Fruit fly (Drosophila melanogaster): ENCODE data around the gene CheA84a.

CheA84a gene

dm6 chr3R:8208378-8209021 is 3.9 kb upstream of the CheA84a start (continued):
- TF ChIP-seq CG12104 (GFP tag; optimal IDR thresholded peaks at IDR 0.05): no peak
- no peak for TF ChIP-seq btn (GFP tag; optimal IDR thresholded peaks at IDR 0.05)
- 0 out of 3 replicates have a peak, but pooled peaks have one; percentile 17 for TF ChIP-seq CG2199 (GFP tag; IDR thresholded peaks at IDR 0.05)
- TF ChIP-seq Dip3 (GFP tag; optimal IDR thresholded peaks at IDR 0.05): no peak
- TF ChIP-seq CG1647 (GFP tag; optimal IDR thresholded peaks at IDR 0.05): no peak
- TF ChIP-seq amos (GFP tag; IDR thresholded peaks at IDR 0.05; ENCODE audit: partially characterized antibody): no peak
- TF ChIP-seq sob (GFP tag; IDR thresholded peaks at IDR 0.05): no peak
- no peak for TF ChIP-seq lbe (GFP tag; optimal IDR thresholded peaks at IDR 0.05)
- no peak for TF ChIP-seq cas (GFP tag; IDR thresholded peaks at IDR 0.05)
- 0 out of 3 replicates have a peak, but pooled peaks have one; percentile 25 for TF ChIP-seq vnd (GFP tag; IDR thresholded peaks at IDR 0.05; ENCODE audit: partially characterized antibody)
- TF ChIP-seq BtbVII (GFP tag; optimal IDR thresholded peaks at IDR 0.05): no peak
- no peak for TF ChIP-seq sna (GFP tag; IDR thresholded peaks at IDR 0.05; ENCODE audit: partially characterized antibody)
- TF ChIP-seq CG30020 (tag; optimal IDR thresholded peaks at IDR 0.05): no peak
- TF ChIP-seq CG14860 (GFP tag; IDR thresholded peaks at IDR 0.05; ENCODE audit: partially characterized antibody): no peak
- TF ChIP-seq chinmo (GFP tag; IDR thresholded peaks at IDR 0.05; ENCODE audit: partially characterized antibody): 0 out of 4 replicates have a peak, but pooled peaks have one; percentile 10
- TF ChIP-seq disco-r (GFP tag; optimal IDR thresholded peaks at IDR 0.05): no peak
- TF ChIP-seq Spps (tag; optimal IDR thresholded peaks at IDR 0.05): no peak
- TF ChIP-seq pum (GFP tag; optimal IDR thresholded peaks at IDR 0.05): no peak
- TF ChIP-seq CG9437 (GFP tag; optimal IDR thresholded peaks at IDR 0.05): no peak
- no peak for TF ChIP-seq Camta (GFP tag; optimal IDR thresholded peaks at IDR 0.05)
- no peak for TF ChIP-seq CG6272 (GFP tag; IDR thresholded peaks at IDR 0.05)
- peak; percentile 55 for TF ChIP-seq sd (tag; optimal IDR thresholded peaks at IDR 0.05)
- TF ChIP-seq Awh (GFP tag; IDR thresholded peaks at IDR 0.05): no peak
- TF ChIP-seq Hr39 (optimal IDR thresholded peaks at IDR 0.05): no peak
- TF ChIP-seq ERR (GFP tag; optimal IDR thresholded peaks at IDR 0.05): no peak
- no peak for TF ChIP-seq CG15011 (GFP tag; optimal IDR thresholded peaks at IDR 0.05)
- no peak for TF ChIP-seq CG11456 (GFP tag; IDR thresholded peaks at IDR 0.05)

dm6 chr3R:8207276-8207654 is 2.6 kb upstream of the CheA84a start:
- TF ChIP-seq sens-2 (GFP tag; IDR thresholded peaks at IDR 0.05) (peak; percentile 91), sens (GFP tag) (peak; percentile 37), Blimp-1 (GFP tag; optimal IDR thresholded peaks at IDR 0.05) (no peak), CG10321 (GFP tag; IDR thresholded peaks at IDR 0.05) (peak; percentile 41; the same call in 1 of the 2 replicates), grn (GFP tag; optimal IDR thresholded peaks at IDR 0.05) (peak; percentile 99), lbe (GFP tag; optimal IDR thresholded peaks at IDR 0.05) (no peak), sqz (GFP tag; optimal IDR thresholded peaks at IDR 0.05) (peak; percentile 38), Lim3 (GFP tag; IDR thresholded peaks at IDR 0.05) (peak; percentile 60; the same call in 1 of the 2 replicates), klu (GFP tag; IDR thresholded peaks at IDR 0.05) (0 out of 2 replicates have a peak, but pooled peaks have one; percentile 1), CG32767 (GFP tag; IDR thresholded peaks at IDR 0.05) (0 out of 2 replicates have a peak, but pooled peaks have one; percentile 1)

dm6 chr3R:8206628-8207275 is 2.1 kb upstream of the CheA84a start:
- TF ChIP-seq CG1602 (GFP tag; optimal IDR thresholded peaks at IDR 0.05): peak; percentile 41
- TF ChIP-seq Dbx (GFP tag; IDR thresholded peaks at IDR 0.05): 0 out of 3 replicates have a peak, but pooled peaks have one; percentile 27
- TF ChIP-seq pho (GFP tag; optimal IDR thresholded peaks at IDR 0.05): peak; percentile 46
- no peak for TF ChIP-seq zf30C (GFP tag; optimal IDR thresholded peaks at IDR 0.05)
- TF ChIP-seq CG10274 (GFP tag; optimal IDR thresholded peaks at IDR 0.05): peak; percentile 43
- peak; percentile 12; the same call in 1 of the 2 replicates for TF ChIP-seq Adf1 (GFP tag; IDR thresholded peaks at IDR 0.05)
- TF ChIP-seq Pdp1 (GFP tag; optimal IDR thresholded peaks at IDR 0.05): peak; percentile 10 to 68
- TF ChIP-seq PHDP (tag; optimal IDR thresholded peaks at IDR 0.05): peak; percentile 64
- TF ChIP-seq CG6689 (GFP tag; IDR thresholded peaks at IDR 0.05): peak; percentile 58
- TF ChIP-seq CG3281 (GFP tag; optimal IDR thresholded peaks at IDR 0.05): peak; percentile 62
- 0 out of 2 replicates have a peak, but pooled peaks have one; percentile 28 for TF ChIP-seq seq (GFP tag; IDR thresholded peaks at IDR 0.05)
- peak; percentile 61 for TF ChIP-seq ind (GFP tag; optimal IDR thresholded peaks at IDR 0.05)
- TF ChIP-seq Bgb (GFP tag; IDR thresholded peaks at IDR 0.05; ENCODE audit: partially characterized antibody): no peak
